Fruit fly (Drosophila melanogaster): ENCODE data around the gene Efa6.
A peak's percentile ranks its signal among the peaks of the same experiment; 100 is the strongest.

Efa6 gene

dm6 chr3R:22634549-22635410 lies 47.2 kb downstream of the Efa6 start:
- TF ChIP-seq Eip78C (GFP tag) (peak; percentile 37), fkh (GFP tag; optimal IDR thresholded peaks at IDR 0.05) (peak; percentile 76), ss (GFP tag; optimal IDR thresholded peaks at IDR 0.05) (peak in 1 of 2 experiments; percentile 81), achi (GFP tag; optimal IDR thresholded peaks at IDR 0.05) (no peak)

dm6 chr3R:22635684-22636566 lies 48.4 kb downstream of the Efa6 start:
- peak; percentile 78 for TF ChIP-seq Eip93F (GFP tag; optimal IDR thresholded peaks at IDR 0.05)
- peak; percentile 99 for TF ChIP-seq svp (GFP tag)
- peak; percentile 32 for TF ChIP-seq esn (GFP tag; optimal IDR thresholded peaks at IDR 0.05)
- no peak for TF ChIP-seq pdm3 (GFP tag; optimal IDR thresholded peaks at IDR 0.05)
- no peak for TF ChIP-seq Hr4 (GFP tag; optimal IDR thresholded peaks at IDR 0.05)
- TF ChIP-seq Eip78C (GFP tag) = peak; percentile 69
- peak; percentile 25 for TF ChIP-seq Met (GFP tag; optimal IDR thresholded peaks at IDR 0.05)
- TF ChIP-seq vri (GFP tag; optimal IDR thresholded peaks at IDR 0.05) = peak; percentile 37
- TF ChIP-seq ss (GFP tag; optimal IDR thresholded peaks at IDR 0.05) = peak in 1 of 2 experiments; percentile 10
- no peak for TF ChIP-seq CG34406 (GFP tag; optimal IDR thresholded peaks at IDR 0.05)
- TF ChIP-seq salr (GFP tag; optimal IDR thresholded peaks at IDR 0.05) = no peak
- TF ChIP-seq CG15336 (GFP tag; IDR thresholded peaks at IDR 0.05) = no peak
- peak; percentile 5 for TF ChIP-seq Ets21C (GFP tag; optimal IDR thresholded peaks at IDR 0.05)
- TF ChIP-seq CG6276 (GFP tag; optimal IDR thresholded peaks at IDR 0.05) = no peak
- TF ChIP-seq CG10669 (GFP tag; optimal IDR thresholded peaks at IDR 0.05) = no peak
- TF ChIP-seq Smox (GFP tag; optimal IDR thresholded peaks at IDR 0.05) = peak; percentile 12
- TF ChIP-seq Sox102F (GFP tag; optimal IDR thresholded peaks at IDR 0.05) = peak; percentile 22

- TF ChIP-seq Lpt (GFP tag; optimal IDR thresholded peaks at IDR 0.05) = no peak
- peak; percentile 30 for TF ChIP-seq Hr39 (GFP tag; optimal IDR thresholded peaks at IDR 0.05)
- no peak for TF ChIP-seq CG8119 (GFP tag; IDR thresholded peaks at IDR 0.05)
- TF ChIP-seq CG10631 (GFP tag; optimal IDR thresholded peaks at IDR 0.05) = no peak
- TF ChIP-seq Met (GFP tag; optimal IDR thresholded peaks at IDR 0.05) = peak; percentile 35
- TF ChIP-seq fd59A (GFP tag; optimal IDR thresholded peaks at IDR 0.05) = no peak
- TF ChIP-seq CG16779 (tag; optimal IDR thresholded peaks at IDR 0.05) = no peak
- peak; percentile 4 for TF ChIP-seq esn (GFP tag; optimal IDR thresholded peaks at IDR 0.05)
- TF ChIP-seq CG9139 (GFP tag; optimal IDR thresholded peaks at IDR 0.05) = no peak
- TF ChIP-seq Ets21C (GFP tag; optimal IDR thresholded peaks at IDR 0.05) = no peak
- TF ChIP-seq CG3032 (tag; optimal IDR thresholded peaks at IDR 0.05) = no peak
- no peak for TF ChIP-seq ss (GFP tag; optimal IDR thresholded peaks at IDR 0.05)
- TF ChIP-seq Eip75B (GFP tag; optimal IDR thresholded peaks at IDR 0.05) = no peak
- TF ChIP-seq lz (GFP tag; optimal IDR thresholded peaks at IDR 0.05) = peak; percentile 10
- TF ChIP-seq Ets96B (tag; optimal IDR thresholded peaks at IDR 0.05) = no peak
- TF ChIP-seq CG6854 (GFP tag; optimal IDR thresholded peaks at IDR 0.05) = no peak
- no peak for TF ChIP-seq CG34406 (GFP tag; optimal IDR thresholded peaks at IDR 0.05)
- TF ChIP-seq Sox14 (GFP tag; optimal IDR thresholded peaks at IDR 0.05) = peak; percentile 74
- TF ChIP-seq eg (GFP tag; IDR thresholded peaks at IDR 0.05) = no peak
- TF ChIP-seq CG6163 (GFP tag; IDR thresholded peaks at IDR 0.05) = no peak
- no peak for TF ChIP-seq salr (GFP tag; optimal IDR thresholded peaks at IDR 0.05)
- TF ChIP-seq Blimp-1 (GFP tag; optimal IDR thresholded peaks at IDR 0.05) = no peak
- TF ChIP-seq CG6276 (GFP tag; optimal IDR thresholded peaks at IDR 0.05) = no peak
- TF ChIP-seq topi (GFP tag; optimal IDR thresholded peaks at IDR 0.05) = peak; percentile 16
- TF ChIP-seq svp (GFP tag) = no peak
- no peak for TF ChIP-seq pdm3 (GFP tag; optimal IDR thresholded peaks at IDR 0.05)
- TF ChIP-seq CG11762 (GFP tag; optimal IDR thresholded peaks at IDR 0.05; ENCODE audit: insufficient read depth) = no peak
- peak; percentile 30 for TF ChIP-seq CG31627 (GFP tag; optimal IDR thresholded peaks at IDR 0.05)
- TF ChIP-seq Hr4 (GFP tag; optimal IDR thresholded peaks at IDR 0.05) = no peak
- peak; percentile 30 for TF ChIP-seq Smox (GFP tag; optimal IDR thresholded peaks at IDR 0.05)
- TF ChIP-seq achi (GFP tag; optimal IDR thresholded peaks at IDR 0.05) = no peak
- TF ChIP-seq fkh (GFP tag; optimal IDR thresholded peaks at IDR 0.05) = peak; percentile 12
- TF ChIP-seq CG10669 (GFP tag; optimal IDR thresholded peaks at IDR 0.05) = no peak
- no peak for TF ChIP-seq CG7368 (GFP tag; optimal IDR thresholded peaks at IDR 0.05)
- TF ChIP-seq acj6 (GFP tag; optimal IDR thresholded peaks at IDR 0.05) = no peak
- TF ChIP-seq CG11902 (GFP tag; optimal IDR thresholded peaks at IDR 0.05) = peak; percentile 63
- no peak for TF ChIP-seq CG6808 (GFP tag; optimal IDR thresholded peaks at IDR 0.05)
Observed at dm6 chr3R:22636567-22636889, 49.0 kb downstream of the Efa6 start.

Data from whole organism, prepupa.